Worm (Caenorhabditis elegans): ENCODE results near the gene F55C9.3.

DNA sequence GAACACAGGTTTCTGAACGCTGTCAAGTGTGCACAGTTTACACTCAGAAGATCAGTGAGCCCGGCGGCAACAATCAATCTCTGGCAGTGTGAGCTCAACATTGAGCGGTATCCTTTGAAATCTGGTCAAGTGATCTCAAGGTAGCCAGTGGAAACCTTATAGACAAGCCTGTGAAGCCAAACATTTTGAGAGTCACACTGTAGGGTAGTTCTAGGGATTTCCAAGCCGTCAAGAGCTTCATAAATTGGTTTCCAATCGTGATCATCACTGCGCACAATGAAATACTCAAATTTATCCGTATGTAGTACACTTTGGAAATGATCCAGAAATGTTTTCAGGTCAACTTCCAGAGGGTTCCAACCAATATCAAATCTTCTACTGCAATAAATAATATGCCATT lies 18.9 kb upstream of the F55C9.3 start, which contains the start of gene F55C9.15:
- TF ChIP-seq snpc-4 (tag; optimal IDR thresholded peaks at IDR 0.05), result no peak
- no peak for TF ChIP-seq daf-12 (tag; optimal IDR thresholded peaks at IDR 0.05)
- no peak for TF ChIP-seq nhr-76 (tag; optimal IDR thresholded peaks at IDR 0.05)
- TF ChIP-seq aly-2 (tag; optimal IDR thresholded peaks at IDR 0.05), result no peak
- no peak for TF ChIP-seq ztf-4 (tag; optimal IDR thresholded peaks at IDR 0.05)
- TF ChIP-seq nhr-77 (tag; optimal IDR thresholded peaks at IDR 0.05), result no peak
- no peak for TF ChIP-seq fkh-10 (GFP tag; optimal IDR thresholded peaks at IDR 0.05)
- no peak for TF ChIP-seq elt-1 (tag; optimal IDR thresholded peaks at IDR 0.05)
- no peak for TF ChIP-seq nhr-237 (tag; optimal IDR thresholded peaks at IDR 0.05)
- TF ChIP-seq lin-15B (tag; optimal IDR thresholded peaks at IDR 0.05), result no peak
- no peak for TF ChIP-seq nhr-11 (tag; optimal IDR thresholded peaks at IDR 0.05)
- TF ChIP-seq ceh-9 (tag; optimal IDR thresholded peaks at IDR 0.05), result no peak

Measured in whole organism, L3 larva.